Worm (Caenorhabditis elegans): ENCODE results near the gene rfs-1.

DNA sequence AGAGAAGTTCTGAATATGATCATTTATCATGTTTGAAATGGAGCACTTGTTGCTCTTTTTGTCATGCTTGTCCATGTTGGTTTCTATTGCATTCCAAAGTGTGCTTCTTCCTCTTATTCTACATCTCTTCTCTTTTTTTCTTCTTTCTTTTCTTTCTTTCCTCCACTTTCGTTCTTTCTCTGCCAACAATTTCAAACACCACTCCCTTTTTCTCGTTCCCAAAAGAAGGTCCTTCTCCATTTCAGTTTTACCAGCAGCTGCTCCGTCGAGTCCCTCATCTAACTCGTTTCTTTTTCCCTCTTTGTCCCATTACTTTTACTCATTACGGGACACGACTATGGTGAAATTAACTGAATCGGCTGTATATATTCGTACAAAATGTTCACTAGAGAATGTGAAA is 28.7 kb downstream of the rfs-1 start, which contains the start of gene F09G8.5:
- TF ChIP-seq snpc-4 (tag; optimal IDR thresholded peaks at IDR 0.05) (no peak), swsn-7 (tag; optimal IDR thresholded peaks at IDR 0.05) (no peak), nhr-237 (tag; optimal IDR thresholded peaks at IDR 0.05) (no peak), mab-9 (GFP tag; IDR thresholded peaks at IDR 0.05) (no peak), dpl-1 (GFP tag; optimal IDR thresholded peaks at IDR 0.05) (no peak), fkh-10 (GFP tag; optimal IDR thresholded peaks at IDR 0.05) (no peak), fkh-8 (tag; optimal IDR thresholded peaks at IDR 0.05) (no peak)

Measured in whole organism, L1 larva.